Worm (Caenorhabditis elegans) whole organism, early embryonic: Measurements from ENCODE around the gene rgs-4.

Source experiments
- B0310.2 ChIP-seq: sonication (generic microtip); optimal IDR thresholded peaks from 2 replicates; lab custom pipeline; 2016; ENCODE audit warnings: mild to moderate bottlenecking, missing genetic modification characterization, missing compliant biosample characterization
- F13C5.2 ChIP-seq: sonication (generic microtip); optimal IDR thresholded peaks from 2 replicates; lab custom pipeline; 2017; ENCODE audit warnings: mild to moderate bottlenecking, missing genetic modification characterization, inconsistent platforms, missing compliant biosample characterization
- aly-1 ChIP-seq: sonication (generic microtip); optimal IDR thresholded peaks from 2 replicates; lab custom pipeline; 2016; ENCODE audit warnings: missing genetic modification characterization, missing compliant biosample characterization
- ama-1 ChIP-seq: fragments of 150-350 bp; optimal IDR thresholded peaks from 2 replicates; lab custom pipeline; 2014
- ceh-13 ChIP-seq: fragments of 200-800 bp; sonication (Bioruptor generic); optimal IDR thresholded peaks from 2 replicates; lab custom pipeline; 2018; ENCODE audit warnings: mild to moderate bottlenecking, missing genetic modification characterization, missing compliant biosample characterization
- ceh-36 ChIP-seq: sonication (generic microtip); optimal IDR thresholded peaks from 2 replicates; lab custom pipeline; 2016; ENCODE audit warnings: missing genetic modification characterization, inconsistent platforms, missing compliant biosample characterization
- ets-7 ChIP-seq: sonication (generic microtip); optimal IDR thresholded peaks from 2 replicates; lab custom pipeline; 2016; ENCODE audit warnings: missing genotype, missing genetic modification characterization, missing compliant biosample characterization
- flt-1 ChIP-seq: fragments of 200-800 bp; sonication (Bioruptor generic); IDR thresholded peaks from 2 replicates; pipeline ENCODE4 v1.3.6; 2022; ENCODE audit warnings: missing genetic modification characterization, missing compliant biosample characterization
- hmbx-1 ChIP-seq: sonication (generic microtip); optimal IDR thresholded peaks from 2 replicates; lab custom pipeline; 2016; ENCODE audit warnings: mild to moderate bottlenecking, missing genetic modification characterization, missing compliant biosample characterization
- hmg-4 ChIP-seq: fragments of 200-800 bp; sonication (Bioruptor generic); optimal IDR thresholded peaks from 2 replicates; lab custom pipeline; 2018; ENCODE audit warnings: mild to moderate bottlenecking, missing genetic modification characterization, missing compliant biosample characterization
- hnd-1 ChIP-seq: sonication (generic microtip); optimal IDR thresholded peaks from 2 replicates; lab custom pipeline; 2016; ENCODE audit warnings: missing genetic modification characterization, missing compliant biosample characterization
- pes-1 ChIP-seq: fragments of 200-800 bp; sonication (Bioruptor generic); IDR thresholded peaks from 2 replicates; pipeline ENCODE4 v1.3.6; 2022; ENCODE audit warnings: missing genetic modification reagents, missing genetic modification characterization, missing compliant biosample characterization
- scrt-1 ChIP-seq: fragments of 200-800 bp; sonication (Bioruptor generic); IDR thresholded peaks from 2 replicates; pipeline ENCODE4 v1.3.6; 2022; ENCODE audit warnings: missing genetic modification characterization, missing compliant biosample characterization
- sea-1 ChIP-seq: fragments of 200-800 bp; sonication (Bioruptor generic); conservative IDR thresholded peaks from 2 replicates; pipeline ENCODE4 v1.3.6; 2022; ENCODE audit warnings: missing genetic modification characterization, missing compliant biosample characterization
- tbx-11 ChIP-seq: fragments of 200-800 bp; sonication (Bioruptor generic); IDR thresholded peaks from 2 replicates; pipeline ENCODE4 v1.3.6; 2022; ENCODE audit warnings: missing genetic modification characterization, missing compliant biosample characterization
- tbx-37 ChIP-seq: fragments of 200-800 bp; sonication (Bioruptor generic); conservative IDR thresholded peaks from 2 replicates; pipeline ENCODE4 v1.3.6; 2022; ENCODE audit warnings: missing genetic modification reagents, missing genetic modification characterization, missing compliant biosample characterization
- tra-4 ChIP-seq: sonication (generic microtip); optimal IDR thresholded peaks from 2 replicates; lab custom pipeline; 2017; ENCODE audit warnings: missing genetic modification characterization, missing compliant biosample characterization

Gene rgs-4

ce11 chrII:12655816-12656215, 1.3 kb downstream of the rgs-4 start:
- TF ChIP-seq hmbx-1 (tag; lab: Kevin White, UChicago) (no peak), ceh-36 (tag; lab: Kevin White, UChicago) (no peak), pes-1 (GFP tag; lab: Robert Waterston, UW) (no peak), ets-7 (tag; lab: Kevin White, UChicago) (no peak), tra-4 (no peak), ceh-13 (no peak)

ce11 chrII:12657620-12658019, 3.1 kb downstream of the rgs-4 start:
- no peak for TF ChIP-seq aly-1 (tag; lab: Kevin White, UChicago)

- TF ChIP-seq sea-1 (GFP tag; lab: Robert Waterston, UW): no peak
- TF ChIP-seq hnd-1: no peak
- no peak for TF ChIP-seq tra-4
- no peak for TF ChIP-seq ceh-13
- TF ChIP-seq ama-1 (lab: Kevin White, UChicago): no peak
- no peak for TF ChIP-seq hmg-4
- TF ChIP-seq F13C5.2 (tag; lab: Kevin White, UChicago): no peak
- no peak for TF ChIP-seq pes-1 (GFP tag; lab: Robert Waterston, UW)
- no peak for TF ChIP-seq tbx-11 (GFP tag; lab: Robert Waterston, UW)
- no peak for TF ChIP-seq ets-7 (tag; lab: Kevin White, UChicago)
- TF ChIP-seq hmbx-1 (tag; lab: Kevin White, UChicago): no peak
- TF ChIP-seq aly-1 (tag; lab: Kevin White, UChicago): no peak
- TF ChIP-seq tbx-37 (GFP tag; lab: Robert Waterston, UW): no peak
- no peak for TF ChIP-seq flt-1 (GFP tag; lab: Robert Waterston, UW)
- no peak for TF ChIP-seq scrt-1
Measured at ce11 chrII:12658409-12658808, 3.9 kb downstream of the rgs-4 start.

- TF ChIP-seq ceh-36 (tag; lab: Kevin White, UChicago): peak; percentile 87
- no peak for TF ChIP-seq ceh-13
- no peak for TF ChIP-seq ets-7 (tag; lab: Kevin White, UChicago)
Measured at ce11 chrII:12659676-12660371, 5.3 kb downstream of the rgs-4 start.

ce11 chrII:12661930-12662329, 7.4 kb downstream of the rgs-4 start:
- TF ChIP-seq aly-1 (tag; lab: Kevin White, UChicago) (no peak), B0310.2 (no peak), pes-1 (GFP tag; lab: Robert Waterston, UW) (no peak), tbx-37 (GFP tag; lab: Robert Waterston, UW) (no peak), sea-1 (GFP tag; lab: Robert Waterston, UW) (no peak), ama-1 (lab: Kevin White, UChicago) (no peak), hmg-4 (no peak)

- TF ChIP-seq ets-7 (tag; lab: Kevin White, UChicago) (no peak), hnd-1 (no peak), hmg-4 (no peak), aly-1 (tag; lab: Kevin White, UChicago) (no peak), sea-1 (GFP tag; lab: Robert Waterston, UW) (no peak), pes-1 (GFP tag; lab: Robert Waterston, UW) (no peak), hmbx-1 (tag; lab: Kevin White, UChicago) (no peak), tbx-37 (GFP tag; lab: Robert Waterston, UW) (no peak)
Measured at ce11 chrII:12665019-12665418, 10.5 kb downstream of the rgs-4 start.

- no peak for TF ChIP-seq ceh-13
- TF ChIP-seq B0310.2: no peak
- TF ChIP-seq hmbx-1 (tag; lab: Kevin White, UChicago): no peak
- no peak for TF ChIP-seq ama-1 (lab: Kevin White, UChicago)
- no peak for TF ChIP-seq pes-1 (GFP tag; lab: Robert Waterston, UW)
- no peak for TF ChIP-seq aly-1 (tag; lab: Kevin White, UChicago)
- no peak for TF ChIP-seq scrt-1
- TF ChIP-seq tbx-37 (GFP tag; lab: Robert Waterston, UW): no peak
- no peak for TF ChIP-seq hnd-1
- TF ChIP-seq ceh-36 (tag; lab: Kevin White, UChicago): no peak
- no peak for TF ChIP-seq sea-1 (GFP tag; lab: Robert Waterston, UW)
- TF ChIP-seq F13C5.2 (tag; lab: Kevin White, UChicago): no peak
- TF ChIP-seq tbx-11 (GFP tag; lab: Robert Waterston, UW): no peak
- TF ChIP-seq hmg-4: no peak
- no peak for TF ChIP-seq ets-7 (tag; lab: Kevin White, UChicago)
- no peak for TF ChIP-seq flt-1 (GFP tag; lab: Robert Waterston, UW)
- TF ChIP-seq tra-4: no peak
Measured at ce11 chrII:12666042-12666441, 11.5 kb downstream of the rgs-4 start.

ce11 chrII:12668148-12668547, 13.6 kb downstream of the rgs-4 start:
- TF ChIP-seq ceh-13 (no peak), ceh-36 (tag; lab: Kevin White, UChicago) (no peak), F13C5.2 (tag; lab: Kevin White, UChicago) (no peak), tbx-37 (GFP tag; lab: Robert Waterston, UW) (no peak), ets-7 (tag; lab: Kevin White, UChicago) (no peak), hmg-4 (no peak), sea-1 (GFP tag; lab: Robert Waterston, UW) (no peak), B0310.2 (no peak)
